Worm (Caenorhabditis elegans) whole organism, late embryonic: ENCODE results near the gene oac-11.

Experiments
- ceh-18 ChIP-seq: sonication (generic microtip); optimal IDR thresholded peaks from 2 replicates; lab custom pipeline; 2016; ENCODE audit warnings: missing genetic modification characterization, missing compliant biosample characterization
- hlh-6 ChIP-seq: sonication (generic microtip); optimal IDR thresholded peaks from 2 replicates; lab custom pipeline; 2016; ENCODE audit warnings: missing genotype, missing genetic modification characterization, missing compliant biosample characterization
- ztf-16 ChIP-seq: sonication (generic microtip); optimal IDR thresholded peaks from 2 replicates; lab custom pipeline; 2017; ENCODE audit warnings: missing genetic modification characterization, missing compliant biosample characterization

ce11 chrII:3843305-3843704, 17.4 kb downstream of the oac-11 start, which contains the start of the genes C17A2.7 and C17A2.3:
- TF ChIP-seq ztf-16 (no peak), ceh-18 (tag; lab: Kevin White, UChicago) (no peak), hlh-6 (tag; lab: Kevin White, UChicago) (no peak)
